Worm (Caenorhabditis elegans) whole organism, early embryonic: ENCODE measurements around the gene Y42H9AR.1.

Experiments used
- B0310.2 ChIP-seq: sonication (generic microtip); optimal IDR thresholded peaks from 2 replicates; lab custom pipeline; 2016; ENCODE audit warnings: mild to moderate bottlenecking, missing genetic modification characterization, missing compliant biosample characterization
- F13C5.2 ChIP-seq: sonication (generic microtip); optimal IDR thresholded peaks from 2 replicates; lab custom pipeline; 2017; ENCODE audit warnings: mild to moderate bottlenecking, missing genetic modification characterization, inconsistent platforms, missing compliant biosample characterization
- aly-1 ChIP-seq: sonication (generic microtip); optimal IDR thresholded peaks from 2 replicates; lab custom pipeline; 2016; ENCODE audit warnings: missing genetic modification characterization, missing compliant biosample characterization
- ama-1 ChIP-seq: fragments of 150-350 bp; optimal IDR thresholded peaks from 2 replicates; lab custom pipeline; 2014
- ceh-13 ChIP-seq: fragments of 200-800 bp; sonication (Bioruptor generic); optimal IDR thresholded peaks from 2 replicates; lab custom pipeline; 2018; ENCODE audit warnings: mild to moderate bottlenecking, missing genetic modification characterization, missing compliant biosample characterization
- ceh-36 ChIP-seq: sonication (generic microtip); optimal IDR thresholded peaks from 2 replicates; lab custom pipeline; 2016; ENCODE audit warnings: missing genetic modification characterization, inconsistent platforms, missing compliant biosample characterization
- ets-7 ChIP-seq: sonication (generic microtip); optimal IDR thresholded peaks from 2 replicates; lab custom pipeline; 2016; ENCODE audit warnings: missing genotype, missing genetic modification characterization, missing compliant biosample characterization
- flt-1 ChIP-seq: fragments of 200-800 bp; sonication (Bioruptor generic); IDR thresholded peaks from 2 replicates; pipeline ENCODE4 v1.3.6; 2022; ENCODE audit warnings: missing genetic modification characterization, missing compliant biosample characterization
- hmg-4 ChIP-seq: fragments of 200-800 bp; sonication (Bioruptor generic); optimal IDR thresholded peaks from 2 replicates; lab custom pipeline; 2018; ENCODE audit warnings: mild to moderate bottlenecking, missing genetic modification characterization, missing compliant biosample characterization
- hnd-1 ChIP-seq: sonication (generic microtip); optimal IDR thresholded peaks from 2 replicates; lab custom pipeline; 2016; ENCODE audit warnings: missing genetic modification characterization, missing compliant biosample characterization
- pes-1 ChIP-seq: fragments of 200-800 bp; sonication (Bioruptor generic); IDR thresholded peaks from 2 replicates; pipeline ENCODE4 v1.3.6; 2022; ENCODE audit warnings: missing genetic modification reagents, missing genetic modification characterization, missing compliant biosample characterization
- scrt-1 ChIP-seq: fragments of 200-800 bp; sonication (Bioruptor generic); IDR thresholded peaks from 2 replicates; pipeline ENCODE4 v1.3.6; 2022; ENCODE audit warnings: missing genetic modification characterization, missing compliant biosample characterization
- tbx-11 ChIP-seq: fragments of 200-800 bp; sonication (Bioruptor generic); IDR thresholded peaks from 2 replicates; pipeline ENCODE4 v1.3.6; 2022; ENCODE audit warnings: missing genetic modification characterization, missing compliant biosample characterization
- tra-4 ChIP-seq: sonication (generic microtip); optimal IDR thresholded peaks from 2 replicates; lab custom pipeline; 2017; ENCODE audit warnings: missing genetic modification characterization, missing compliant biosample characterization

- TF ChIP-seq ama-1 (lab: Kevin White, UChicago) (no peak), tbx-11 (no peak), ceh-36 (tag; lab: Kevin White, UChicago) (no peak), tra-4 (tag; lab: Kevin White, UChicago) (no peak), B0310.2 (tag; lab: Kevin White, UChicago) (no peak), flt-1 (GFP tag; lab: Robert Waterston, UW) (no peak), scrt-1 (GFP tag; lab: Robert Waterston, UW) (no peak), pes-1 (no peak), hmg-4 (GFP tag; lab: Kevin White, UChicago) (no peak), hnd-1 (tag; lab: Kevin White, UChicago) (no peak), ceh-13 (no peak), aly-1 (no peak), ets-7 (tag; lab: Kevin White, UChicago) (no peak), F13C5.2 (tag; lab: Kevin White, UChicago) (no peak)
These were observed 40.0 kb downstream of the Y42H9AR.1 start for ce11 chrIV:8153163-8153562.
